Worm (Caenorhabditis elegans): Measurements from ENCODE around the gene F07B10.7.

The F07B10.7 gene

DNA sequence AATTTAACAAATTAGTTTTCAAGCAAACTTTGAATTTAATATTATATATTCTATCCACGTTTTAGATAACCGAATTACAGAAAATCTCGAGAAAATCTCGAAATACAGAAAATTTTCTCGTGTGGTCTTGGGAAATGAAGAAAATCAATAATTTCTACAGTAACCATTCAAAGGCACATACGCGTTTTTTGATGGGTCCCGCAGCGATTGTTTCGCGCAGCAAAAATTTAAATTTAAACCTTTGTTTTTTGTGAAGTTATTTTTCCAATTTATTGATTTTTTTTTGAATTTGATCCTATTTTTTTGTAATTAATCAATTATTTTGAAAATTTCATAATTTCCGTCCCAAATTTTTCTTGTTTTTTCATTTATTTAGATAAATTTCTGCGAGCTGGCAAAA lies 19.0 kb upstream of the F07B10.7 start:
- TF ChIP-seq ama-1 (optimal IDR thresholded peaks at IDR 0.05) (no peak), F13C5.2 (tag; optimal IDR thresholded peaks at IDR 0.05) (no peak), hmg-4 (GFP tag; optimal IDR thresholded peaks at IDR 0.05) (no peak), hmbx-1 (tag; optimal IDR thresholded peaks at IDR 0.05) (no peak), ets-7 (tag; optimal IDR thresholded peaks at IDR 0.05) (no peak), hnd-1 (tag; optimal IDR thresholded peaks at IDR 0.05) (no peak), tbx-37 (GFP tag; conservative IDR thresholded peaks at IDR 0.05) (no peak), B0310.2 (tag; optimal IDR thresholded peaks at IDR 0.05) (no peak), tbx-11 (GFP tag; IDR thresholded peaks at IDR 0.05) (no peak), ceh-13 (GFP tag; optimal IDR thresholded peaks at IDR 0.05) (no peak)

- no peak for TF ChIP-seq ceh-13 (GFP tag; optimal IDR thresholded peaks at IDR 0.05)
- no peak for TF ChIP-seq aly-1 (tag; optimal IDR thresholded peaks at IDR 0.05)
- no peak for TF ChIP-seq tbx-37 (GFP tag; conservative IDR thresholded peaks at IDR 0.05)
- no peak for TF ChIP-seq ama-1 (optimal IDR thresholded peaks at IDR 0.05)
- no peak for TF ChIP-seq F13C5.2 (tag; optimal IDR thresholded peaks at IDR 0.05)
- no peak for TF ChIP-seq sea-1 (GFP tag; conservative IDR thresholded peaks at IDR 0.05)
- TF ChIP-seq ets-7 (tag; optimal IDR thresholded peaks at IDR 0.05), result no peak
- TF ChIP-seq pes-1 (GFP tag; IDR thresholded peaks at IDR 0.05), result no peak
- TF ChIP-seq scrt-1 (GFP tag; IDR thresholded peaks at IDR 0.05), result no peak
- TF ChIP-seq B0310.2 (tag; optimal IDR thresholded peaks at IDR 0.05), result no peak
- TF ChIP-seq tra-4 (tag; optimal IDR thresholded peaks at IDR 0.05), result no peak
Measured at ce11 chrV:11272848-11273247, 12.3 kb upstream of the F07B10.7 start, which contains the start of gene clec-223. Gene clec-223, plus strand, starts transcription at chrV:11273148.

- TF ChIP-seq pes-1 (GFP tag; IDR thresholded peaks at IDR 0.05) (no peak), flt-1 (GFP tag; IDR thresholded peaks at IDR 0.05) (no peak), aly-1 (tag; optimal IDR thresholded peaks at IDR 0.05) (no peak), ets-7 (tag; optimal IDR thresholded peaks at IDR 0.05) (no peak), ceh-36 (tag; optimal IDR thresholded peaks at IDR 0.05) (no peak)
Measured at ce11 chrV:11271051-11271450, 10.5 kb upstream of the F07B10.7 start, which contains the start of gene clec-222. Gene clec-222, plus strand, starts transcription at chrV:11271351.

- TF ChIP-seq F13C5.2 (tag; optimal IDR thresholded peaks at IDR 0.05) (no peak), tbx-11 (GFP tag; IDR thresholded peaks at IDR 0.05) (no peak), scrt-1 (GFP tag; IDR thresholded peaks at IDR 0.05) (no peak), ama-1 (optimal IDR thresholded peaks at IDR 0.05) (no peak), ets-7 (tag; optimal IDR thresholded peaks at IDR 0.05) (no peak), hnd-1 (tag; optimal IDR thresholded peaks at IDR 0.05) (no peak), ceh-36 (tag; optimal IDR thresholded peaks at IDR 0.05) (no peak), B0310.2 (tag; optimal IDR thresholded peaks at IDR 0.05) (no peak), sea-1 (GFP tag; conservative IDR thresholded peaks at IDR 0.05) (no peak), pes-1 (GFP tag; IDR thresholded peaks at IDR 0.05) (no peak), hmg-4 (GFP tag; optimal IDR thresholded peaks at IDR 0.05) (no peak), tra-4 (tag; optimal IDR thresholded peaks at IDR 0.05) (no peak), flt-1 (GFP tag; IDR thresholded peaks at IDR 0.05) (no peak), aly-1 (tag; optimal IDR thresholded peaks at IDR 0.05) (no peak), hmbx-1 (tag; optimal IDR thresholded peaks at IDR 0.05) (no peak), ceh-13 (GFP tag; optimal IDR thresholded peaks at IDR 0.05) (no peak)
Measured at ce11 chrV:11268791-11269190, 8.3 kb upstream of the F07B10.7 start, which contains the start of gene str-115. Gene str-115, plus strand, starts transcription at chrV:11269091.

ce11 chrV:11266681-11267080 lies 6.2 kb upstream of the F07B10.7 start, which contains the start of gene str-116:
Gene str-116, plus strand, starts transcription at chrV:11266981.
- TF ChIP-seq ama-1 (optimal IDR thresholded peaks at IDR 0.05), result no peak
- no peak for TF ChIP-seq tbx-37 (GFP tag; conservative IDR thresholded peaks at IDR 0.05)
- TF ChIP-seq ceh-36 (tag; optimal IDR thresholded peaks at IDR 0.05), result no peak
- TF ChIP-seq scrt-1 (GFP tag; IDR thresholded peaks at IDR 0.05), result no peak
- TF ChIP-seq pes-1 (GFP tag; IDR thresholded peaks at IDR 0.05), result no peak
- TF ChIP-seq tra-4 (tag; optimal IDR thresholded peaks at IDR 0.05), result no peak
- TF ChIP-seq B0310.2 (tag; optimal IDR thresholded peaks at IDR 0.05), result no peak
- TF ChIP-seq hnd-1 (tag; optimal IDR thresholded peaks at IDR 0.05), result no peak
- TF ChIP-seq ceh-13 (GFP tag; optimal IDR thresholded peaks at IDR 0.05), result no peak
- TF ChIP-seq flt-1 (GFP tag; IDR thresholded peaks at IDR 0.05), result no peak
- TF ChIP-seq sea-1 (GFP tag; conservative IDR thresholded peaks at IDR 0.05), result no peak
- no peak for TF ChIP-seq F13C5.2 (tag; optimal IDR thresholded peaks at IDR 0.05)
- TF ChIP-seq hmg-4 (GFP tag; optimal IDR thresholded peaks at IDR 0.05), result no peak
- no peak for TF ChIP-seq hmbx-1 (tag; optimal IDR thresholded peaks at IDR 0.05)
- TF ChIP-seq aly-1 (tag; optimal IDR thresholded peaks at IDR 0.05), result no peak
- TF ChIP-seq tbx-11 (GFP tag; IDR thresholded peaks at IDR 0.05), result no peak
- TF ChIP-seq ets-7 (tag; optimal IDR thresholded peaks at IDR 0.05), result no peak

- TF ChIP-seq aly-1 (tag; optimal IDR thresholded peaks at IDR 0.05) (no peak), tbx-37 (GFP tag; conservative IDR thresholded peaks at IDR 0.05) (no peak), tbx-11 (GFP tag; IDR thresholded peaks at IDR 0.05) (no peak), F13C5.2 (tag; optimal IDR thresholded peaks at IDR 0.05) (no peak), ceh-36 (tag; optimal IDR thresholded peaks at IDR 0.05) (no peak), pes-1 (GFP tag; IDR thresholded peaks at IDR 0.05) (no peak)
Measured at ce11 chrV:11265482-11265881, 5.0 kb upstream of the F07B10.7 start, which contains the start of gene cln-3.1. Gene cln-3.1, minus strand, starts transcription at chrV:11265652.

ce11 chrV:11263025-11263424 lies 2.5 kb upstream of the F07B10.7 start, which contains the start of gene F07B10.4:
Gene F07B10.4, minus strand, starts transcription at chrV:11263125.
- TF ChIP-seq hnd-1 (tag; optimal IDR thresholded peaks at IDR 0.05) (no peak), scrt-1 (GFP tag; IDR thresholded peaks at IDR 0.05) (no peak), tbx-37 (GFP tag; conservative IDR thresholded peaks at IDR 0.05) (no peak), ceh-36 (tag; optimal IDR thresholded peaks at IDR 0.05) (no peak)

ce11 chrV:11258896-11259295 lies 1.6 kb downstream of the F07B10.7 start, which contains the start of gene lgc-36:
Gene lgc-36, minus strand, starts transcription at chrV:11258996.
- TF ChIP-seq flt-1 (GFP tag; IDR thresholded peaks at IDR 0.05), result no peak
- no peak for TF ChIP-seq scrt-1 (GFP tag; IDR thresholded peaks at IDR 0.05)
- TF ChIP-seq ceh-13 (GFP tag; optimal IDR thresholded peaks at IDR 0.05), result no peak
- TF ChIP-seq tbx-11 (GFP tag; IDR thresholded peaks at IDR 0.05), result no peak
